Worm (Caenorhabditis elegans) whole organism, L4 larva: ENCODE results near the gene tlk-1.

Experiments
- F49E8.2 ChIP-seq: sonication (generic microtip); optimal IDR thresholded peaks from 2 replicates; lab custom pipeline; 2016; ENCODE audit warnings: missing compliant biosample characterization, mild to moderate bottlenecking, missing genetic modification characterization, borderline replicate concordance
- R02D3.7 ChIP-seq: fragments of 150-350 bp; sonication (generic microtip); optimal IDR thresholded peaks from 3 replicates; lab custom pipeline; 2014; ENCODE audit warnings: missing biosample characterization, missing genetic modification characterization
- Y105C5A.15 ChIP-seq: fragments of 200-800 bp; sonication (Bioruptor generic); IDR thresholded peaks from 2 replicates; pipeline ENCODE4 v1.3.6; 2022; ENCODE audit warnings: missing genetic modification characterization, missing compliant biosample characterization
- Y48G9A.11 ChIP-seq: fragments of 200-800 bp; sonication (Bioruptor generic); IDR thresholded peaks from 2 replicates; pipeline ENCODE4 v1.3.6; 2022; ENCODE audit warnings: missing genetic modification reagents, missing genetic modification characterization, missing compliant biosample characterization
- Y5F2A.4 ChIP-seq: fragments of 200-800 bp; sonication (Bioruptor generic); optimal IDR thresholded peaks from 2 replicates; lab custom pipeline; 2018; ENCODE audit warnings: mild to moderate bottlenecking, missing genetic modification characterization, missing compliant biosample characterization
- ZK337.2 ChIP-seq: fragments of 200-800 bp; sonication (Bioruptor generic); IDR thresholded peaks from 2 replicates; pipeline ENCODE4 v1.3.6; 2022; ENCODE audit warnings: missing genetic modification reagents, missing genetic modification characterization, missing compliant biosample characterization
- aly-2 ChIP-seq: sonication (generic microtip); optimal IDR thresholded peaks from 2 replicates; lab custom pipeline; 2018; ENCODE audit warnings: missing biosample characterization, missing genetic modification characterization
- ama-1 ChIP-seq: fragments of 150-350 bp; optimal IDR thresholded peaks from 2 replicates; lab custom pipeline; 2014; ENCODE audit warnings: inconsistent platforms, mixed read lengths
- attf-4 ChIP-seq: sonication (generic microtip); optimal IDR thresholded peaks from 3 replicates; lab custom pipeline; 2017; ENCODE audit warnings: missing biosample characterization, missing genetic modification characterization
- ceh-28 ChIP-seq: fragments of 150-350 bp; optimal IDR thresholded peaks from 2 replicates; lab custom pipeline; 2014; ENCODE audit warnings: missing biosample characterization, missing genetic modification reagents, missing genetic modification characterization
- ceh-32 ChIP-seq: sonication (generic microtip); optimal IDR thresholded peaks from 2 replicates; lab custom pipeline; 2016; ENCODE audit warnings: mild to moderate bottlenecking, missing genetic modification characterization, missing compliant biosample characterization; ENCODE audit not compliant: poor library complexity
- ceh-44 ChIP-seq: fragments of 200-800 bp; sonication (Bioruptor generic); IDR thresholded peaks from 2 replicates; pipeline ENCODE4 v1.3.6; 2022; ENCODE audit warnings: missing genetic modification reagents, missing genetic modification characterization, missing compliant biosample characterization
- ceh-62 ChIP-seq: sonication (generic microtip); optimal IDR thresholded peaks from 2 replicates; lab custom pipeline; 2017; ENCODE audit warnings: missing biosample characterization, missing genetic modification characterization
- ceh-82 ChIP-seq: sonication (generic microtip); optimal IDR thresholded peaks from 2 replicates; lab custom pipeline; 2017; ENCODE audit warnings: missing biosample characterization, missing genetic modification characterization
- dmd-6 ChIP-seq: fragments of 200-800 bp; sonication (Bioruptor generic); IDR thresholded peaks from 2 replicates; pipeline ENCODE4 v1.3.6; 2022; ENCODE audit warnings: missing genetic modification reagents, missing genetic modification characterization, missing compliant biosample characterization
- dmd-9 ChIP-seq: fragments of 200-800 bp; sonication (Bioruptor generic); IDR thresholded peaks from 2 replicates; pipeline ENCODE4 v1.3.6; 2022; ENCODE audit warnings: missing genetic modification reagents, missing genetic modification characterization, missing compliant biosample characterization
- dpl-1 ChIP-seq: fragments of 150-350 bp; optimal IDR thresholded peaks from 2 replicates; lab custom pipeline; 2014; ENCODE audit warnings: missing biosample characterization, missing genetic modification reagents, missing genetic modification characterization
- dve-1 ChIP-seq: sonication (generic microtip); optimal IDR thresholded peaks from 2 replicates; lab custom pipeline; 2017; ENCODE audit warnings: antibody characterized with exemption, mild to moderate bottlenecking, missing genetic modification characterization, missing compliant biosample characterization; ENCODE audit not compliant: insufficient read depth
- egl-27 ChIP-seq: sonication (generic microtip); optimal IDR thresholded peaks from 3 replicates; lab custom pipeline; 2017; ENCODE audit warnings: missing biosample characterization, missing genetic modification reagents, missing genetic modification characterization
- hif-1 ChIP-seq, 2 experiments: sonication (generic microtip); optimal IDR thresholded peaks; 2 replicates each; lab custom pipeline; 2016 to 2017; ENCODE audit warnings: missing compliant biosample characterization in 2 of 2, missing genetic modification characterization in 2 of 2, missing genetic modification reagents in 2 of 2, missing genotype in 2 of 2, mild to moderate bottlenecking in 1 of 2
- hlh-11 ChIP-seq: fragments of 200-800 bp; sonication (Bioruptor generic); optimal IDR thresholded peaks from 2 replicates; lab custom pipeline; 2018; ENCODE audit warnings: mild to moderate bottlenecking, missing genetic modification characterization, missing compliant biosample characterization
- hlh-30 ChIP-seq: sonication (generic microtip); optimal IDR thresholded peaks from 2 replicates; lab custom pipeline; 2017; ENCODE audit warnings: antibody characterized with exemption, mild to moderate bottlenecking, missing genetic modification characterization, missing compliant biosample characterization; ENCODE audit not compliant: insufficient read depth
- jun-1 ChIP-seq: fragments of 150-350 bp; optimal IDR thresholded peaks from 2 replicates; lab custom pipeline; 2014; ENCODE audit warnings: missing biosample characterization, missing genetic modification reagents, missing genetic modification characterization
- lin-15B ChIP-seq: fragments of 150-350 bp; sonication (generic microtip); optimal IDR thresholded peaks from 3 replicates; lab custom pipeline; 2014; ENCODE audit warnings: missing biosample characterization, missing genetic modification characterization
- lin-29 ChIP-seq: fragments of 200-800 bp; sonication (Bioruptor generic); IDR thresholded peaks from 2 replicates; pipeline ENCODE4 v1.3.6; 2022; ENCODE audit warnings: missing genetic modification reagents, missing genetic modification characterization, missing compliant biosample characterization
- lin-38 ChIP-seq: fragments of 200-800 bp; sonication (Bioruptor generic); IDR thresholded peaks from 2 replicates; pipeline ENCODE4 v1.3.6; 2022; ENCODE audit warnings: missing genetic modification reagents, missing genetic modification characterization, missing compliant biosample characterization
- lir-3 ChIP-seq: sonication (generic microtip); optimal IDR thresholded peaks from 2 replicates; lab custom pipeline; 2016; ENCODE audit warnings: mild to moderate bottlenecking, missing genetic modification characterization, missing compliant biosample characterization
- lsy-2 ChIP-seq, 2 experiments: fragments of 150-350 bp in 1 of 2; sonication (generic microtip) in 1 of 2; optimal IDR thresholded peaks; 2 replicates each; lab custom pipeline; 2014 to 2017; ENCODE audit warnings: missing biosample characterization in 2 of 2, missing genetic modification characterization in 2 of 2
- madf-5 ChIP-seq, 2 experiments: fragments of 200-800 bp; sonication (Bioruptor generic); IDR thresholded peaks; 2 replicates each; pipeline ENCODE4 v1.3.6; 2022; ENCODE audit warnings: missing compliant biosample characterization in 2 of 2, missing genetic modification characterization in 2 of 2
- mdt-29 ChIP-seq: fragments of 200-800 bp; sonication (Bioruptor generic); IDR thresholded peaks from 2 replicates; pipeline ENCODE4 v1.3.6; 2022; ENCODE audit warnings: missing genetic modification reagents, missing genetic modification characterization, missing compliant biosample characterization
- mep-1 ChIP-seq: fragments of 150-350 bp; sonication (generic microtip); optimal IDR thresholded peaks from 3 replicates; lab custom pipeline; 2014; ENCODE audit warnings: missing biosample characterization, missing genetic modification characterization
- mes-2 ChIP-seq: sonication (generic microtip); optimal IDR thresholded peaks from 2 replicates; lab custom pipeline; 2016; ENCODE audit warnings: missing genotype, mild to moderate bottlenecking, missing genetic modification characterization, missing compliant biosample characterization; ENCODE audit not compliant: poor library complexity, severe bottlenecking
- nhr-102 ChIP-seq: sonication (generic microtip); optimal IDR thresholded peaks from 2 replicates; lab custom pipeline; 2016; ENCODE audit warnings: mild to moderate bottlenecking, missing genetic modification characterization, moderate library complexity, missing compliant biosample characterization
- nhr-237 ChIP-seq: sonication (generic microtip); optimal IDR thresholded peaks from 2 replicates; lab custom pipeline; 2017; ENCODE audit warnings: missing biosample characterization, missing genetic modification characterization
- nhr-25 ChIP-seq: sonication (generic microtip); optimal IDR thresholded peaks from 2 replicates; lab custom pipeline; 2017; ENCODE audit warnings: missing genetic modification characterization, mild to moderate bottlenecking, missing compliant biosample characterization, antibody characterized with exemption, moderate library complexity, borderline replicate concordance; ENCODE audit not compliant: insufficient read depth
- nhr-76 ChIP-seq: fragments of 150-350 bp; optimal IDR thresholded peaks from 2 replicates; lab custom pipeline; 2014; ENCODE audit warnings: missing biosample characterization, missing genetic modification characterization
- nhr-77 ChIP-seq: fragments of 150-350 bp; optimal IDR thresholded peaks from 2 replicates; lab custom pipeline; 2014; ENCODE audit warnings: missing biosample characterization, missing genetic modification characterization
- pha-4 ChIP-seq, 2 experiments: fragments of 150-350 bp in 1 of 2; fragments of 200-800 bp in 1 of 2; sonication (Bioruptor generic) in 1 of 2; IDR thresholded peaks in 1 of 2; optimal IDR thresholded peaks in 1 of 2; 2 replicates each; pipeline versions ENCODE4 v1.3.6 to Lab custom; 2014 to 2022; ENCODE audit warnings: missing genetic modification characterization in 2 of 2, missing genetic modification reagents in 2 of 2, missing biosample characterization in 1 of 2, missing compliant biosample characterization in 1 of 2
- php-3 ChIP-seq: fragments of 200-800 bp; sonication (Bioruptor generic); IDR thresholded peaks from 2 replicates; pipeline ENCODE4 v1.3.6; 2022; ENCODE audit warnings: missing genetic modification reagents, missing genetic modification characterization, missing compliant biosample characterization
- sdz-12 ChIP-seq: fragments of 200-800 bp; sonication (Bioruptor generic); optimal IDR thresholded peaks from 2 replicates; lab custom pipeline; 2018; ENCODE audit warnings: mild to moderate bottlenecking, missing genetic modification characterization, missing compliant biosample characterization
- set-16 ChIP-seq: fragments of 200-800 bp; sonication (Bioruptor generic); IDR thresholded peaks from 2 replicates; pipeline ENCODE4 v1.3.6; 2022; ENCODE audit warnings: missing genetic modification reagents, missing genetic modification characterization, missing compliant biosample characterization
- spr-3 ChIP-seq: fragments of 200-800 bp; sonication (Bioruptor generic); optimal IDR thresholded peaks from 2 replicates; lab custom pipeline; 2018; ENCODE audit warnings: mild to moderate bottlenecking, missing genetic modification characterization, missing compliant biosample characterization
- tra-1 ChIP-seq: fragments of 200-800 bp; sonication (Bioruptor generic); IDR thresholded peaks from 2 replicates; pipeline ENCODE4 v1.3.6; 2022; ENCODE audit warnings: missing genetic modification reagents, missing genetic modification characterization, missing compliant biosample characterization
- unc-130 ChIP-seq: sonication (generic microtip); optimal IDR thresholded peaks from 2 replicates; lab custom pipeline; 2016; ENCODE audit warnings: missing genetic modification reagents, missing genetic modification characterization, missing compliant biosample characterization
- zfp-3 ChIP-seq: fragments of 200-800 bp; sonication (Bioruptor generic); conservative IDR thresholded peaks from 2 replicates; pipeline ENCODE4 v1.3.6; 2022; ENCODE audit warnings: missing genetic modification reagents, missing genetic modification characterization, missing compliant biosample characterization
- zip-11 ChIP-seq: fragments of 200-800 bp; sonication (Bioruptor generic); IDR thresholded peaks from 2 replicates; pipeline ENCODE4 v1.3.6; 2022; ENCODE audit warnings: missing genetic modification characterization, missing compliant biosample characterization
- zip-2 ChIP-seq: fragments of 150-350 bp; optimal IDR thresholded peaks from 2 replicates; lab custom pipeline; 2014; ENCODE audit warnings: missing biosample characterization, missing genetic modification characterization
- ztf-7 ChIP-seq: fragments of 150-350 bp; optimal IDR thresholded peaks from 2 replicates; lab custom pipeline; 2014; ENCODE audit warnings: missing biosample characterization, missing genetic modification characterization

The tlk-1 gene

ce11 chrIII:9751074-9751473, 51.4 kb downstream of the tlk-1 start, which contains the start of gene T05G5.5 (continued):
- TF ChIP-seq mep-1 (no peak), nhr-25 (no peak), ceh-32 (tag; lab: Kevin White, UChicago) (no peak), lin-38 (peak; percentile 44), ceh-44 (no peak), zfp-3 (GFP tag; lab: Robert Waterston, UW) (no peak), mes-2 (tag; lab: Kevin White, UChicago) (peak; percentile 41), tra-1 (GFP tag; lab: Robert Waterston, UW) (no peak), Y105C5A.15 (GFP tag; lab: Robert Waterston, UW) (no peak), lir-3 (tag; lab: Kevin White, UChicago) (no peak), nhr-77 (tag; lab: Kevin White, UChicago) (no peak), set-16 (no peak), attf-4 (tag; lab: Kevin White, UChicago) (no peak), mdt-29 (GFP tag; lab: Robert Waterston, UW) (no peak), hlh-11 (tag; lab: Kevin White, UChicago) (peak; percentile 8)

- TF ChIP-seq ceh-82 (tag; lab: Kevin White, UChicago) (no peak), sdz-12 (GFP tag; lab: Kevin White, UChicago) (no peak), ceh-32 (tag; lab: Kevin White, UChicago) (no peak), nhr-102 (peak; percentile 45), madf-5 (GFP tag; IDR thresholded peaks at IDR 0.05; lab: Robert Waterston, UW) (no peak), unc-130 (GFP tag; lab: Kevin White, UChicago) (no peak), mep-1 (peak; percentile 8), ama-1 (lab: Kevin White, UChicago) (no peak), ceh-62 (no peak), spr-3 (GFP tag; lab: Kevin White, UChicago) (no peak), F49E8.2 (tag; lab: Kevin White, UChicago) (no peak), lsy-2 (tag; optimal IDR thresholded peaks at IDR 0.05; lab: Kevin White, UChicago) (peak in 1 of 2 experiments; percentile 71), dmd-9 (no peak), ztf-7 (tag; lab: Kevin White, UChicago) (no peak), R02D3.7 (tag; lab: Kevin White, UChicago) (no peak), hlh-30 (tag; lab: Kevin White, UChicago) (peak; percentile 5), dve-1 (peak; percentile 83), Y48G9A.11 (GFP tag; lab: Robert Waterston, UW) (no peak), lir-3 (tag; lab: Kevin White, UChicago) (no peak), Y105C5A.15 (GFP tag; lab: Robert Waterston, UW) (no peak), pha-4 (GFP tag; IDR thresholded peaks at IDR 0.05; lab: Robert Waterston, UW) (no peak), pha-4 (tag; optimal IDR thresholded peaks at IDR 0.05; lab: Kevin White, UChicago) (no peak), nhr-76 (tag; lab: Kevin White, UChicago) (no peak), lin-15B (tag; lab: Kevin White, UChicago) (no peak), lin-38 (peak; percentile 51), ceh-28 (tag; lab: Kevin White, UChicago) (no peak), ceh-44 (no peak), Y5F2A.4 (GFP tag; lab: Kevin White, UChicago) (no peak), ZK337.2 (no peak), tra-1 (GFP tag; lab: Robert Waterston, UW) (no peak), nhr-237 (no peak), zip-2 (tag; lab: Kevin White, UChicago) (no peak), egl-27 (no peak), lin-29 (no peak), php-3 (peak; percentile 21; the same call in 1 of the 2 replicates), hif-1 (tag; optimal IDR thresholded peaks at IDR 0.05; lab: Kevin White, UChicago) (peak in 1 of 2 experiments; percentile 42), dmd-6 (GFP tag; lab: Robert Waterston, UW) (peak; percentile 72), dpl-1 (GFP tag; lab: Kevin White, UChicago) (peak; percentile 32), attf-4 (tag; lab: Kevin White, UChicago) (no peak), zip-11 (GFP tag; lab: Robert Waterston, UW) (no peak), aly-2 (tag; lab: Kevin White, UChicago) (no peak), jun-1 (tag; lab: Kevin White, UChicago) (no peak)
Observed at ce11 chrIII:9752852-9753251, 53.2 kb downstream of the tlk-1 start, which contains the start of gene ech-6. ech-6 (minus strand) TSS chrIII:9752883.
